Worm (Caenorhabditis elegans): Measurements from ENCODE around the gene C56A3.5.
A peak's percentile ranks its signal among the peaks of the same experiment; 100 is the strongest.

DNA sequence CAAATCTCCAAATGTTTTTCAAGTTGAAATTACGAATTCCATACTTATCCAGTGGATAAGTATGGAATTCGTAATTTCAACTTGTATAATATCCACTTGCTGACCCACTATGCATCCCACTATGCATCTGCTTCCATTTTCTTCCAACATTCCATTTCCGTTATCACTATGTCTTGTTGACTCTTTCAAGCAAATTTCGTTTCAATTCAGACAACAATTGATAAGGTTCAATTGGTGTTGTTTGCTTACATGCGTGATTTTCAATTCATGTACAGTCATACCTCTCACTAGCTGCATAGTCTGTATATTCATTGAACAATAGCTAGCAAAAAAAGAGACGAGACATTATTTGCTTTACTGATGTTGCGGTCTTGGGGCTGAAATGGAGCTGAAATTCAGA lies 25.1 kb downstream of the C56A3.5 start:
- TF ChIP-seq blmp-1 (tag; optimal IDR thresholded peaks at IDR 0.05) = no peak
- no peak for TF ChIP-seq elt-3 (tag; optimal IDR thresholded peaks at IDR 0.05)
- no peak for TF ChIP-seq skn-1 (tag; optimal IDR thresholded peaks at IDR 0.05)
- TF ChIP-seq C34B4.2 (tag; optimal IDR thresholded peaks at IDR 0.05) = no peak
- TF ChIP-seq mef-2 (tag; optimal IDR thresholded peaks at IDR 0.05) = no peak
- no peak for TF ChIP-seq nhr-77 (tag; optimal IDR thresholded peaks at IDR 0.05)
- TF ChIP-seq elt-2 (tag; optimal IDR thresholded peaks at IDR 0.05) = peak; percentile 62
